Worm (Caenorhabditis elegans): ENCODE measurements around the gene chil-16.
"Not testable (repeated sequence)": the region's sequence is repeated elsewhere in the genome, so short reads cannot be mapped to it uniquely, and the experiment has no call there.

- not testable (repeated sequence) for TF ChIP-seq ama-1 (optimal IDR thresholded peaks at IDR 0.05); F13C5.2 (tag; optimal IDR thresholded peaks at IDR 0.05); flt-1 (GFP tag; IDR thresholded peaks at IDR 0.05); ets-7 (tag; optimal IDR thresholded peaks at IDR 0.05); B0310.2 (tag; optimal IDR thresholded peaks at IDR 0.05); hmbx-1 (tag; optimal IDR thresholded peaks at IDR 0.05); tra-4 (tag; optimal IDR thresholded peaks at IDR 0.05); aly-1 (tag; optimal IDR thresholded peaks at IDR 0.05); pes-1 (GFP tag; IDR thresholded peaks at IDR 0.05); tbx-37 (GFP tag; conservative IDR thresholded peaks at IDR 0.05); tbx-11 (GFP tag; IDR thresholded peaks at IDR 0.05)
These were observed 10.4 kb upstream of the chil-16 start, which contains the start of gene R09D1.12 for ce11 chrII:9452172-9452571.

Measured in whole organism, early embryonic.